Fruit fly (Drosophila melanogaster): ENCODE results near the gene Nemp.

- no peak for TF ChIP-seq Ets21C (GFP tag; optimal IDR thresholded peaks at IDR 0.05)
- no peak for TF ChIP-seq topi (GFP tag; optimal IDR thresholded peaks at IDR 0.05)
- no peak for TF ChIP-seq dsx (GFP tag; optimal IDR thresholded peaks at IDR 0.05; ENCODE audit: poor library complexity, severe bottlenecking)
- TF ChIP-seq Gug (GFP tag; IDR thresholded peaks at IDR 0.05) = no peak
- TF ChIP-seq Met (GFP tag; optimal IDR thresholded peaks at IDR 0.05) = no peak
- no peak for TF ChIP-seq ss (GFP tag; optimal IDR thresholded peaks at IDR 0.05)
- no peak for TF ChIP-seq CG6276 (GFP tag; optimal IDR thresholded peaks at IDR 0.05)
- no peak for TF ChIP-seq CG16779 (tag; optimal IDR thresholded peaks at IDR 0.05)
- no peak for TF ChIP-seq spab (GFP tag; optimal IDR thresholded peaks at IDR 0.05)
- no peak for TF ChIP-seq Lpt (GFP tag; optimal IDR thresholded peaks at IDR 0.05)
- no peak for TF ChIP-seq cyc (GFP tag; optimal IDR thresholded peaks at IDR 0.05)
- no peak for TF ChIP-seq eg (GFP tag; IDR thresholded peaks at IDR 0.05)
- no peak for TF ChIP-seq Ets96B (tag; optimal IDR thresholded peaks at IDR 0.05)
Observed at dm6 chrX:16689339-16689738, 34.5 kb upstream of the Nemp start.
